Fruit fly (Drosophila melanogaster): ENCODE measurements around the gene Fbxl7.

- no peak for TF ChIP-seq CG9948 (tag; optimal IDR thresholded peaks at IDR 0.05)
- TF ChIP-seq CG34367 (tag; optimal IDR thresholded peaks at IDR 0.05) = no peak
- TF ChIP-seq CG17806 (tag; optimal IDR thresholded peaks at IDR 0.05) = no peak
- TF ChIP-seq EcR (GFP tag; optimal IDR thresholded peaks at IDR 0.05) = no peak
- no peak for TF ChIP-seq CG15710 (tag; optimal IDR thresholded peaks at IDR 0.05)
- TF ChIP-seq gl (tag; optimal IDR thresholded peaks at IDR 0.05) = no peak
- no peak for TF ChIP-seq CG14655 (GFP tag; optimal IDR thresholded peaks at IDR 0.05)
- no peak for TF ChIP-seq CG32121 (GFP tag; IDR thresholded peaks at IDR 0.05)
- no peak for TF ChIP-seq CG8301 (tag; optimal IDR thresholded peaks at IDR 0.05)
- TF ChIP-seq CG10348 (GFP tag; IDR thresholded peaks at IDR 0.05) = no peak
- TF ChIP-seq Snoo (tag; optimal IDR thresholded peaks at IDR 0.05) = no peak
- TF ChIP-seq rn (GFP tag; IDR thresholded peaks at IDR 0.05) = no peak
These were observed 1.0 kb downstream of the Fbxl7 start for dm6 chr3R:15921747-15922146.

All from whole organism, pupa.